Fruit fly (Drosophila melanogaster) whole organism, larva: ENCODE data around the gene CG10317.

ENCODE experiments used
- noc ChIP-seq: fragments of 200-800 bp; sonication (Bioruptor generic); optimal IDR thresholded peaks from 3 replicates; lab custom pipeline; 2019; ENCODE audit warnings: missing biosample characterization, mild to moderate bottlenecking, missing genetic modification characterization, moderate library complexity

Gene CG10317

dm6 chr3R:16337863-16338262, 32.5 kb downstream of the CG10317 start:
- no peak for TF ChIP-seq noc (tag; lab: Kevin White, UChicago)

dm6 chr3R:16337053-16337385, 33.3 kb downstream of the CG10317 start:
- TF ChIP-seq noc (tag; lab: Kevin White, UChicago), result no peak

dm6 chr3R:16336327-16337052, 33.8 kb downstream of the CG10317 start:
- no peak for TF ChIP-seq noc (tag; lab: Kevin White, UChicago)

dm6 chr3R:16335438-16336073, 34.8 kb downstream of the CG10317 start:
- TF ChIP-seq noc (tag; lab: Kevin White, UChicago), result no peak

dm6 chr3R:16334797-16335196, 35.5 kb downstream of the CG10317 start:
- no peak for TF ChIP-seq noc (tag; lab: Kevin White, UChicago)

- TF ChIP-seq noc (tag; lab: Kevin White, UChicago), result no peak
These were observed 36.0 kb downstream of the CG10317 start for dm6 chr3R:16334329-16334728.

dm6 chr3R:16331809-16332343, 38.5 kb downstream of the CG10317 start:
- TF ChIP-seq noc (tag; lab: Kevin White, UChicago), result peak; percentile 25

- no peak for TF ChIP-seq noc (tag; lab: Kevin White, UChicago)
These were observed 40.5 kb downstream of the CG10317 start for dm6 chr3R:16329797-16330196.

- no peak for TF ChIP-seq noc (tag; lab: Kevin White, UChicago)
These were observed 42.8 kb downstream of the CG10317 start, which contains the start of gene CG17930 for dm6 chr3R:16327549-16327948. Gene CG17930 (plus strand): TSS chr3R:16327849.

dm6 chr3R:16325192-16325591, 45.1 kb downstream of the CG10317 start, which contains the start of gene CG17929:
Gene CG17929 (plus strand): TSS chr3R:16325492.
- no peak for TF ChIP-seq noc (tag; lab: Kevin White, UChicago)

dm6 chr3R:16323093-16323492, 47.2 kb downstream of the CG10317 start, which contains the start of gene CG6901:
Gene CG6901 (plus strand): TSS chr3R:16323415.
- TF ChIP-seq noc (tag; lab: Kevin White, UChicago), result no peak

dm6 chr3R:16321538-16321937, 48.8 kb downstream of the CG10317 start, which contains the start of gene CG44044:
Gene CG44044 (plus strand): TSS chr3R:16321838.
- TF ChIP-seq noc (tag; lab: Kevin White, UChicago), result no peak
